Worm (Caenorhabditis elegans): ENCODE measurements around the gene str-141.
"Not testable (repeated sequence)": the region's sequence is repeated elsewhere in the genome, so short reads cannot be mapped to it uniquely, and the experiment has no call there.

DNA sequence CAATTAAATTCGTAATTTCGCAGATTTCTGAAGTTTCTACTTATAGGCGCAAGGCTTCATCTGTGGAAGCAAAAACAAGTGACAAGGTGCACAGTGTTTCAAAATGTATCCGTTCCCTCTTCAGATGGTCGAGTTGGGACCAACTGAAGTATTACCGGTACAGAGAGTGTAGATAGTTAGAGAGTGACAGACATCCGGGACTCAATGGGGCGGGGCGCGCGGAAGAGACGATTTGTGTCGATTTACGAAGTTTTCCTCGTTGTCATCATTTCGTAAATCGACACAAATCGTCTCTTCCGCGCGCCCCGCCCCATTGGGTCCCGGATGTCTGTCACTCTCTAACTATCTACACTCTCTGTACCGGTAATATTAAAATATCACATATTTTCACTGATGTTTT, 37.5 kb downstream of the str-141 start, which contains the start of gene C03E10.3:
- not testable (repeated sequence) for TF ChIP-seq nhr-237 (tag; optimal IDR thresholded peaks at IDR 0.05); blmp-1 (tag; optimal IDR thresholded peaks at IDR 0.05); lin-13 (tag; optimal IDR thresholded peaks at IDR 0.05); mep-1 (tag; optimal IDR thresholded peaks at IDR 0.05); mab-5 (tag; optimal IDR thresholded peaks at IDR 0.05); sptf-1 (tag; optimal IDR thresholded peaks at IDR 0.05); unc-62 (GFP tag; optimal IDR thresholded peaks at IDR 0.05); nhr-28 (tag; optimal IDR thresholded peaks at IDR 0.05)
